Worm (Caenorhabditis elegans) whole organism, L2 larva: ENCODE measurements around the gene argk-1.

Source experiments
- alr-1 ChIP-seq: fragments of 150-350 bp; optimal IDR thresholded peaks from 2 replicates; lab custom pipeline; 2014; ENCODE audit warnings: missing biosample characterization, missing genetic modification characterization
- aly-2 ChIP-seq: fragments of 150-350 bp; optimal IDR thresholded peaks from 2 replicates; lab custom pipeline; 2014; ENCODE audit warnings: missing biosample characterization, missing genetic modification characterization
- crh-2 ChIP-seq: sonication (generic microtip); optimal IDR thresholded peaks from 2 replicates; lab custom pipeline; 2017; ENCODE audit warnings: missing biosample characterization, missing genetic modification characterization
- egl-27 ChIP-seq: sonication (generic microtip); optimal IDR thresholded peaks from 3 replicates; lab custom pipeline; 2017; ENCODE audit warnings: missing biosample characterization, missing genetic modification reagents, missing genetic modification characterization
- elt-1 ChIP-seq: fragments of 150-350 bp; optimal IDR thresholded peaks from 2 replicates; lab custom pipeline; 2014; ENCODE audit warnings: missing biosample characterization, missing genetic modification characterization
- elt-3 ChIP-seq: sonication (generic microtip); optimal IDR thresholded peaks from 2 replicates; lab custom pipeline; 2017; ENCODE audit warnings: missing biosample characterization, missing genetic modification characterization
- lsy-2 ChIP-seq, 2 experiments: fragments of 150-350 bp in 1 of 2; sonication (generic microtip) in 1 of 2; optimal IDR thresholded peaks; 2 replicates each; lab custom pipeline; 2014 to 2017; ENCODE audit warnings: missing biosample characterization in 2 of 2, missing genetic modification characterization in 2 of 2
- mdl-1 ChIP-seq, 2 experiments: fragments of 150-350 bp in 1 of 2; sonication (generic microtip) in 1 of 2; optimal IDR thresholded peaks; 2 replicates each; lab custom pipeline; 2017; ENCODE audit warnings: missing biosample characterization in 2 of 2, missing genetic modification characterization in 2 of 2
- sma-3 ChIP-seq: sonication (generic microtip); optimal IDR thresholded peaks from 2 replicates; lab custom pipeline; 2016; ENCODE audit warnings: missing genetic modification reagents, missing genetic modification characterization, missing compliant biosample characterization
- snpc-4 ChIP-seq: fragments of 150-350 bp; optimal IDR thresholded peaks from 2 replicates; lab custom pipeline; 2014; ENCODE audit warnings: missing biosample characterization, missing genetic modification characterization
- zag-1 ChIP-seq: fragments of 150-350 bp; optimal IDR thresholded peaks from 2 replicates; lab custom pipeline; 2014; ENCODE audit warnings: missing biosample characterization, missing genetic modification characterization

DNA sequence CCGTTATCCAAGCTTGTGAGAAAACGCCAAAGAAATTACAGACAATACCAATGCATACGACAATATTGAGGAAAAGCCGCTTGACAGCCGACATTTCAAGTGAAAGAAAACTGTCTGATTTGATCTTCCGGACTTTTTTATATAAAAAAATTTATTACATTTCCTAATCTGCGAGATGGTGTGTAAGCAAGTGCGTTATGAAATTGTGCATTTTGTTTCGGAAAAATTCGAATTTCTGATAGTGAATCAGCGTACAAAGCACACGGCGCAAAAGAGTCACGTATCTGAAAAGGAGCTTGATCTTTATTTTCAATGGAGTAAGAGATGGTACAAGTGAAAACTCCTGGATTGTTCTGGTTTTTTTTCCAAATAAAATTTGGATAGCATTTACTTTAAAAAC lies 37.4 kb downstream of the argk-1 start, which contains the start of gene clc-32:
- no peak for TF ChIP-seq snpc-4 (tag; lab: Kevin White, UChicago)
- TF ChIP-seq elt-3 = no peak
- no peak for TF ChIP-seq mdl-1 (tag; optimal IDR thresholded peaks at IDR 0.05; lab: Kevin White, UChicago)
- TF ChIP-seq elt-1 (tag; lab: Kevin White, UChicago) = no peak
- TF ChIP-seq crh-2 (tag; lab: Kevin White, UChicago) = no peak
- no peak for TF ChIP-seq egl-27 (tag; lab: Kevin White, UChicago)
- TF ChIP-seq sma-3 (GFP tag; lab: Kevin White, UChicago) = no peak
- no peak for TF ChIP-seq zag-1 (tag; lab: Kevin White, UChicago)
- no peak for TF ChIP-seq alr-1 (tag; lab: Kevin White, UChicago)
- TF ChIP-seq aly-2 = no peak
- no peak for TF ChIP-seq lsy-2 (tag; optimal IDR thresholded peaks at IDR 0.05; lab: Kevin White, UChicago)
